Worm (Caenorhabditis elegans): ENCODE results near the gene orai-1.

The orai-1 gene

DNA sequence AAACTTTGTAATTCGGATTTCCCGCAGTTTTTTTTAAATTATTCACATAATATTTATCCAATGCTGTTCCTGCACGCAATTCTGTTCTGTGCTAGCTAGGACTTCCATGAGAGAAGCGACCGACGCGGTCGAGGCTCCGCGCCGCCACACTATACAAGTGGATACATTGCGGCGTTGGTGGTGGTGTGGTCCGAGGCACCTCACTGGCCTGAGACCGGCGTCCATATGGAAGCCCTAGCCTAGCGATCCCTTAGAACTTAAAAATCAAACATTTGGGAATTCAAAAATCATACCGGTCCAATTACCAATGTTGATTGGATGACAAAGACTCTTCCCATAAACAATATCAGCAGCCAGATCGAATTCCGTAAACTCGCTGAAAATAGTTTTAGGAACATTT lies 20.5 kb upstream of the orai-1 start:
- TF ChIP-seq lin-11 (tag; optimal IDR thresholded peaks at IDR 0.05) (no peak), sem-4 (tag; optimal IDR thresholded peaks at IDR 0.05) (no peak), C34F6.9 (tag; optimal IDR thresholded peaks at IDR 0.05) (no peak), zag-1 (tag; optimal IDR thresholded peaks at IDR 0.05) (no peak), nhr-10 (tag; optimal IDR thresholded peaks at IDR 0.05) (no peak), F13H6.1 (tag; optimal IDR thresholded peaks at IDR 0.05) (no peak), sma-3 (GFP tag; optimal IDR thresholded peaks at IDR 0.05) (no peak), ZK546.5 (tag; optimal IDR thresholded peaks at IDR 0.05) (no peak)

- no peak for TF ChIP-seq unc-39 (tag; optimal IDR thresholded peaks at IDR 0.05)
- TF ChIP-seq ZK546.5 (tag; optimal IDR thresholded peaks at IDR 0.05) = no peak
- TF ChIP-seq nhr-23 (tag; optimal IDR thresholded peaks at IDR 0.05) = no peak
- no peak for TF ChIP-seq crh-2 (tag; optimal IDR thresholded peaks at IDR 0.05)
- no peak for TF ChIP-seq snpc-4 (tag; optimal IDR thresholded peaks at IDR 0.05)
- TF ChIP-seq nhr-10 (tag; optimal IDR thresholded peaks at IDR 0.05) = no peak
- TF ChIP-seq fos-1 (tag; optimal IDR thresholded peaks at IDR 0.05) = no peak
- no peak for TF ChIP-seq elt-1 (tag; optimal IDR thresholded peaks at IDR 0.05)
- no peak for TF ChIP-seq nhr-77 (tag; optimal IDR thresholded peaks at IDR 0.05)
- no peak for TF ChIP-seq unc-62 (GFP tag; optimal IDR thresholded peaks at IDR 0.05)
- TF ChIP-seq nhr-21 (tag; optimal IDR thresholded peaks at IDR 0.05) = no peak
These were observed 18.7 kb upstream of the orai-1 start, which contains the start of gene T19C3.5 for ce11 chrIII:627838-628237. Gene T19C3.5 (minus strand): TSS chrIII:627938.

- no peak for TF ChIP-seq ZK546.5 (tag; optimal IDR thresholded peaks at IDR 0.05)
- no peak for TF ChIP-seq lsy-2 (tag; optimal IDR thresholded peaks at IDR 0.05)
- TF ChIP-seq skn-1 (tag; optimal IDR thresholded peaks at IDR 0.05) = no peak
- TF ChIP-seq fos-1 (tag; optimal IDR thresholded peaks at IDR 0.05) = no peak
- TF ChIP-seq unc-62 (GFP tag; optimal IDR thresholded peaks at IDR 0.05) = no peak
- TF ChIP-seq nhr-77 (tag; optimal IDR thresholded peaks at IDR 0.05) = no peak
- TF ChIP-seq nhr-10 (tag; optimal IDR thresholded peaks at IDR 0.05) = no peak
- TF ChIP-seq nhr-6 (tag; optimal IDR thresholded peaks at IDR 0.05) = no peak
- no peak for TF ChIP-seq nhr-21 (tag; optimal IDR thresholded peaks at IDR 0.05)
- no peak for TF ChIP-seq gmeb-1 (tag; optimal IDR thresholded peaks at IDR 0.05)
- TF ChIP-seq sem-4 (tag; optimal IDR thresholded peaks at IDR 0.05) = no peak
- no peak for TF ChIP-seq ama-1 (optimal IDR thresholded peaks at IDR 0.05)
- no peak for TF ChIP-seq elt-1 (tag; optimal IDR thresholded peaks at IDR 0.05)
- no peak for TF ChIP-seq lin-13 (GFP tag; optimal IDR thresholded peaks at IDR 0.05)
- TF ChIP-seq elt-3 (tag; optimal IDR thresholded peaks at IDR 0.05) = no peak
- TF ChIP-seq lin-11 (tag; optimal IDR thresholded peaks at IDR 0.05) = no peak
- TF ChIP-seq F13H6.1 (tag; optimal IDR thresholded peaks at IDR 0.05) = no peak
These were observed 15.1 kb upstream of the orai-1 start, which contains the start of gene T19C3.6 for ce11 chrIII:631421-631820. Gene T19C3.6 (minus strand): TSS chrIII:631521.

DNA sequence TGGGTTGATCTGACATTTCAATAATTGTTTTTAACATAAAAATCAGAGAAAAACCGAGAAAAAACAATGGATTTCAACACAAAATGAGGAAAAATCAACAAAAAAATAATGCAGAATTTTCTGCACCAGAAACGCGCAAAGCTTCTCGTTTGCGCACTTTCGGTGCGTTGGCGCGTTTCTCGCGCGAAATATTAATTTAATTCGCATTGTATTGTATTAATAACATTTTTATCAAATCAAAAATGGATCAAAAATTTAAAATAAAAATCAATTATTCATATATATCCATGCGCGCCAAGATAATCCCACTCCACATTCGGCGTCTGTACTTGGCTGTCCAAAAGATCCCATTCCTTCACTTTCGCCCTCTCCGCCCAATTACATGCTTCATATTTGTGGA lies 11.9 kb upstream of the orai-1 start, which contains the start of gene fem-2:
Gene fem-2, minus strand, starts transcription at position 9 of the 400 bp plus-strand sequence.
- TF ChIP-seq egl-27 (tag; optimal IDR thresholded peaks at IDR 0.05) = no peak
- no peak for TF ChIP-seq lin-11 (tag; optimal IDR thresholded peaks at IDR 0.05)
- peak; percentile 18 for TF ChIP-seq crh-2 (tag; optimal IDR thresholded peaks at IDR 0.05)
- no peak for TF ChIP-seq nhr-77 (tag; optimal IDR thresholded peaks at IDR 0.05)
- no peak for TF ChIP-seq F13H6.1 (tag; optimal IDR thresholded peaks at IDR 0.05)
- no peak for TF ChIP-seq ceh-16 (tag; optimal IDR thresholded peaks at IDR 0.05)
- peak; percentile 70 for TF ChIP-seq C34F6.9 (tag; optimal IDR thresholded peaks at IDR 0.05)
- no peak for TF ChIP-seq elt-3 (tag; optimal IDR thresholded peaks at IDR 0.05)
- TF ChIP-seq ama-1 (optimal IDR thresholded peaks at IDR 0.05) = no peak
- TF ChIP-seq gmeb-1 (tag; optimal IDR thresholded peaks at IDR 0.05) = peak; percentile 33
- TF ChIP-seq elt-1 (tag; optimal IDR thresholded peaks at IDR 0.05) = no peak
- no peak for TF ChIP-seq nhr-23 (tag; optimal IDR thresholded peaks at IDR 0.05)
- TF ChIP-seq Y55F3AM.14 (GFP tag; optimal IDR thresholded peaks at IDR 0.05) = no peak
- peak; percentile 42 to 44 for TF ChIP-seq lsy-2 (tag; optimal IDR thresholded peaks at IDR 0.05)
- no peak for TF ChIP-seq R02D3.7 (tag; optimal IDR thresholded peaks at IDR 0.05)
- peak; percentile 41 for TF ChIP-seq unc-55 (GFP tag; optimal IDR thresholded peaks at IDR 0.05)
- no peak for TF ChIP-seq nhr-10 (tag; optimal IDR thresholded peaks at IDR 0.05)
- no peak for TF ChIP-seq sma-9 (GFP tag; optimal IDR thresholded peaks at IDR 0.05)
- TF ChIP-seq sma-9 (tag; optimal IDR thresholded peaks at IDR 0.05) = no peak
- peak; percentile 13 for TF ChIP-seq nhr-25 (tag; optimal IDR thresholded peaks at IDR 0.05)
- no peak for TF ChIP-seq nhr-237 (tag; optimal IDR thresholded peaks at IDR 0.05)
- TF ChIP-seq blmp-1 (tag; optimal IDR thresholded peaks at IDR 0.05; ENCODE audit: insufficient read depth) = no peak

DNA sequence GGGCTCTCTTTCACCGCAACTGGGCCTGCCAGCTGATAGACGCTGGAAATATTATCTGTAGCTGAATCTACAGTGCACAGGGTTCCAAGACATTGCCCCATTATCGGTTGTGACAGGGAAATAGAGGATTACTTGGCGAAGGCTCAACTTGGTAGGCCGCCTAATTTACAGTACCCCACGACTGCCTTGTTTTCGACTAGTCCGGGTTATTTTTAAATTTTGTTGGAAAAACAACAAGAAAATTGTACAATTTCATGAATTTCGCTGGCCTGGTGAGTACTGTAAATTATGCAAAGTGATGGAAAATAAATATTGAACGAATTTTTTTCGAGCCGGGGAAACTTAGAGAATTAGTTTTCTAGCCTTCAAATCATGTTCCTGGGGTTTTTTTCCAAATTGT lies 10.5 kb upstream of the orai-1 start, which contains the start of gene T19C3.7:
Gene T19C3.7, minus strand, starts transcription at position 101 of the 400 bp plus-strand sequence.
- TF ChIP-seq nhr-23 (tag; optimal IDR thresholded peaks at IDR 0.05) (no peak), skn-1 (tag; optimal IDR thresholded peaks at IDR 0.05) (no peak), nhr-11 (tag; optimal IDR thresholded peaks at IDR 0.05) (no peak), lin-13 (GFP tag; optimal IDR thresholded peaks at IDR 0.05) (no peak), sma-3 (GFP tag; optimal IDR thresholded peaks at IDR 0.05) (no peak)
